Fruit fly (Drosophila melanogaster) whole organism, wandering third instar larva: ENCODE results near the gene mRpS6.
A peak's percentile ranks its signal among the peaks of the same experiment; 100 is the strongest.

ENCODE experiments used
- Abd-B ChIP-seq: fragments of >200 bp; optimal IDR thresholded peaks from 2 replicates; lab custom pipeline; 2017; ENCODE audit warnings: missing biosample characterization, missing genetic modification characterization
- CG9705 ChIP-seq: fragments of 200-800 bp; sonication (Bioruptor generic); optimal IDR thresholded peaks from 2 replicates; lab custom pipeline; 2018; ENCODE audit warnings: missing biosample characterization, mild to moderate bottlenecking, missing genetic modification characterization
- Dfd ChIP-seq: fragments of >200 bp; optimal IDR thresholded peaks from 2 replicates; lab custom pipeline; 2017; ENCODE audit warnings: missing biosample characterization, missing genetic modification characterization
- Dif ChIP-seq: fragments of 200-275, 200-300 bp; sonication (Bioruptor generic); optimal IDR thresholded peaks from 2 replicates; lab custom pipeline; 2018; ENCODE audit warnings: missing biosample characterization, missing genetic modification characterization; ENCODE audit not compliant: partially characterized antibody
- OdsH ChIP-seq: fragments of 200-800 bp; sonication (Bioruptor generic); optimal IDR thresholded peaks from 2 replicates; lab custom pipeline; 2016; ENCODE audit warnings: missing biosample characterization, mild to moderate bottlenecking, missing genetic modification characterization
- psq ChIP-seq: fragments of 200-800 bp; sonication (Bioruptor generic); optimal IDR thresholded peaks from 3 replicates; lab custom pipeline; 2017; ENCODE audit warnings: missing biosample characterization, mild to moderate bottlenecking, missing genetic modification characterization, moderate library complexity

DNA sequence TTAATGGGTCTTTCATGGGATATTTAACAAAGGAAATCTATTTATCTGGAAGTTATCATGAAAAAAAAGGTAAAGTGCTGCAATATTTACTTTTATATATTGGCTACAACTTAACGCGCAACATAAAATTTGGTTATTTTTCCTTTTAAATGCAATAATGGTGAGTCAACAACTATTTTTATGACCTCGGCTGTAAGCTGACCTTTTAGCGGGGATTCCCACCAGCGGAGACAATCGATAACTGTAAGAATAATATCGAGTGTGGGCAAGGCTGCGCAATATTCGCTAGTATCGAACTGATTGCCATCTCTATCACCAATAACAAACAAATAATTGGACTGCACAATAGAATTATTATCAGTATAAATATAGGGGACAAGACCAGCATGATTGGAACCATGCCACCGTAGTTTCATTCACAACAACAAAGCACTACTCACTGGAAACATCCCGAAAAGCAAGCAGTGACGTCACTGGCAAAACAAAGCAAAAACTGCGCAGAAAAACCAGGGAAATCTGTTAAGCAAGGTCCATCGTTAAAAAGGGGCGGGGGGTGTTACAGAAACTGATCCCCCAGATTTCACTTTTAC, 38.9 kb downstream of the mRpS6 start, which contains the start of gene Syx17:
- TF ChIP-seq Abd-B (GFP tag; lab: Kevin White, UChicago), result no peak
- TF ChIP-seq OdsH (GFP tag; lab: Kevin White, UChicago), result no peak
- peak; percentile 34 for TF ChIP-seq CG9705 (GFP tag; lab: Kevin White, UChicago)
- no peak for TF ChIP-seq Dif (GFP tag; lab: Kevin White, UChicago)
- TF ChIP-seq psq, result peak; percentile 21
- TF ChIP-seq Dfd (GFP tag; lab: Kevin White, UChicago), result no peak
